Worm (Caenorhabditis elegans) whole organism, mixed stage, embryonic: ENCODE data around the gene ifo-1.

ENCODE experiments used
- elt-3 ChIP-seq: fragments of 150-350 bp; optimal IDR thresholded peaks from 2 replicates; lab custom pipeline; 2014; ENCODE audit warnings: missing biosample characterization, missing genetic modification characterization
- pha-4 ChIP-seq: fragments of 150-350 bp; optimal IDR thresholded peaks from 2 replicates; lab custom pipeline; 2018; ENCODE audit warnings: missing biosample characterization, missing genetic modification reagents, missing genetic modification characterization
- tbx-8 ChIP-seq: fragments of 200-800 bp; sonication (Bioruptor generic); optimal IDR thresholded peaks from 2 replicates; lab custom pipeline; 2018; ENCODE audit warnings: mild to moderate bottlenecking, missing genetic modification characterization, moderate library complexity, missing compliant biosample characterization
- unc-39 ChIP-seq: fragments of 150-350 bp; optimal IDR thresholded peaks from 2 replicates; lab custom pipeline; 2014; ENCODE audit warnings: missing biosample characterization, missing genetic modification characterization

DNA sequence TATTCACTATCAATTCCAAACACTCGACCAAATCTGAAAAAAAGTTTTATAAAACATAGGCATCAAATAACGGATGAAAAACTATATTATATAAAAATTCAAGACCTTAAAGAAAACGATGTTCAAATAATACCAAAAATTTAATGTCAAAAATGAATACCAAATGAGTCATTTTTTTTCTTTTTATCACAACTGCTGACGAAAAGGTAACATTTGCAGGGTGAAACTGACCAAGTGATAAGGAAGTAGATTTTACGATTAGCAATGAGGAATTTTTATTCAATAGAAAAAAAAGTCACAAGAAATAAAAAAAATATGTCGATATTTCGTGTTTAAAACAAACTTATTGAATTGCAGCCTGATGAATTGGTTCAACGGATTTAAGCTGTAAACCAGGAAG is 40.6 kb downstream of the ifo-1 start, which contains the start of gene C06E4.8:
- TF ChIP-seq pha-4 = no peak
- no peak for TF ChIP-seq elt-3 (tag; lab: Kevin White, UChicago)
- no peak for TF ChIP-seq tbx-8 (GFP tag; lab: Kevin White, UChicago)
- no peak for TF ChIP-seq unc-39 (tag; lab: Kevin White, UChicago)
